Worm (Caenorhabditis elegans): Measurements from ENCODE around the gene R02D5.4.

R02D5.4 gene

ce11 chrV:14463087-14463486 is 21.4 kb downstream of the R02D5.4 start, which contains the start of gene F08H9.3 (continued):
- TF ChIP-seq egl-44 (GFP tag; IDR thresholded peaks at IDR 0.05) (0 out of 2 replicates have a peak, but pooled peaks have one; percentile 63), mcd-1 (GFP tag; IDR thresholded peaks at IDR 0.05) (peak; percentile 74), snpc-3.4 (tag; optimal IDR thresholded peaks at IDR 0.05) (peak; percentile 85), dpff-1 (tag; optimal IDR thresholded peaks at IDR 0.05) (peak; percentile 9), madf-6 (GFP tag; IDR thresholded peaks at IDR 0.05) (peak; percentile 77), zfh-2 (GFP tag; conservative IDR thresholded peaks at IDR 0.05) (peak; percentile 51; the same call in 1 of the 2 replicates), hsf-1 (GFP tag; IDR thresholded peaks at IDR 0.05) (peak; percentile 57; the same call in 1 of the 2 replicates), madf-8 (GFP tag; conservative IDR thresholded peaks at IDR 0.05) (peak; percentile 35; the same call in 1 of the 2 replicates), repo-1 (tag; optimal IDR thresholded peaks at IDR 0.05) (peak; percentile 18)

ce11 chrV:14462653-14463052 is 21.8 kb downstream of the R02D5.4 start:
- TF ChIP-seq pbrm-1 (GFP tag; IDR thresholded peaks at IDR 0.05) = no peak
- no peak for TF ChIP-seq ztf-18 (tag; optimal IDR thresholded peaks at IDR 0.05)
- no peak for TF ChIP-seq mcd-1 (GFP tag; IDR thresholded peaks at IDR 0.05)
- TF ChIP-seq lin-54 (GFP tag; optimal IDR thresholded peaks at IDR 0.05) = no peak
- no peak for TF ChIP-seq him-1 (tag; optimal IDR thresholded peaks at IDR 0.05)
- no peak for TF ChIP-seq ceh-40 (GFP tag; IDR thresholded peaks at IDR 0.05)
- no peak for TF ChIP-seq nfya-1 (tag; optimal IDR thresholded peaks at IDR 0.05; ENCODE audit: borderline replicate concordance, insufficient read depth)
- TF ChIP-seq ceh-58 (GFP tag; IDR thresholded peaks at IDR 0.05) = no peak
- no peak for TF ChIP-seq madf-10 (tag; optimal IDR thresholded peaks at IDR 0.05)

- TF ChIP-seq akir-1 (GFP tag; optimal IDR thresholded peaks at IDR 0.05) (no peak), dpff-1 (tag; optimal IDR thresholded peaks at IDR 0.05) (no peak), F57A8.1 (GFP tag; optimal IDR thresholded peaks at IDR 0.05) (no peak), hmg-1.2 (GFP tag; IDR thresholded peaks at IDR 0.05) (no peak), lir-1 (GFP tag; conservative IDR thresholded peaks at IDR 0.05) (no peak), C06A6.2 (GFP tag; conservative IDR thresholded peaks at IDR 0.05) (no peak), nfyb-1 (GFP tag; IDR thresholded peaks at IDR 0.05) (0 out of 2 replicates have a peak, but pooled peaks have one; percentile 15), lag-1 (GFP tag; IDR thresholded peaks at IDR 0.05) (no peak), sptf-2 (GFP tag; optimal IDR thresholded peaks at IDR 0.05) (no peak), D2030.7 (GFP tag; IDR thresholded peaks at IDR 0.05) (no peak), snpc-3.4 (tag; optimal IDR thresholded peaks at IDR 0.05) (no peak), T07F8.4 (tag; optimal IDR thresholded peaks at IDR 0.05) (no peak), zfh-2 (GFP tag; conservative IDR thresholded peaks at IDR 0.05) (peak; percentile 76), aptf-3 (GFP tag; IDR thresholded peaks at IDR 0.05) (no peak), nfya-2 (GFP tag; IDR thresholded peaks at IDR 0.05) (no peak), K11D2.4 (GFP tag; IDR thresholded peaks at IDR 0.05) (no peak), mel-28 (tag; optimal IDR thresholded peaks at IDR 0.05; ENCODE audit: borderline replicate concordance) (no peak)
These were observed 23.8 kb downstream of the R02D5.4 start, which contains the start of gene F08H9.2 for ce11 chrV:14460615-14461102. TSS of gene F08H9.2 (plus strand) at chrV:14460665.

- TF ChIP-seq hrde-1 (tag; optimal IDR thresholded peaks at IDR 0.05; ENCODE audit: borderline replicate concordance) (peak; percentile 66), lsl-1 (GFP tag; optimal IDR thresholded peaks at IDR 0.05) (no peak), repo-1 (tag; optimal IDR thresholded peaks at IDR 0.05) (no peak), tbx-9 (tag; optimal IDR thresholded peaks at IDR 0.05; ENCODE audit: borderline replicate concordance) (no peak), snpc-4 (GFP tag; optimal IDR thresholded peaks at IDR 0.05) (no peak), snpc-4 (tag; optimal IDR thresholded peaks at IDR 0.05) (peak in 1 of 4 experiments; percentile 13), xnd-1 (tag; optimal IDR thresholded peaks at IDR 0.05) (peak; percentile 5), F52B5.7 (tag; optimal IDR thresholded peaks at IDR 0.05) (no peak), F33H1.4 (GFP tag; IDR thresholded peaks at IDR 0.05) (0 out of 2 replicates have a peak, but pooled peaks have one; percentile 11), gei-17 (GFP tag; optimal IDR thresholded peaks at IDR 0.05) (no peak), rpc-1 (optimal IDR thresholded peaks at IDR 0.05) (no peak), rpc-1 (tag; optimal IDR thresholded peaks at IDR 0.05) (no peak), madf-6 (GFP tag; IDR thresholded peaks at IDR 0.05) (0 out of 2 replicates have a peak, but pooled peaks have one; percentile 28), lin-54 (GFP tag; optimal IDR thresholded peaks at IDR 0.05) (peak; percentile 9), egl-44 (GFP tag; IDR thresholded peaks at IDR 0.05) (no peak), dpl-1 (GFP tag; optimal IDR thresholded peaks at IDR 0.05) (no peak), Y53F4B.3 (GFP tag; IDR thresholded peaks at IDR 0.05) (no peak)
These were observed 24.4 kb downstream of the R02D5.4 start for ce11 chrV:14460122-14460521.

Measured in whole organism, young adult.